Fruit fly (Drosophila melanogaster) whole organism, adult: ENCODE measurements around the gene CG13842.

Experiments used
- CG11617 ChIP-seq: fragments of 200-800 bp; sonication (Bioruptor generic); optimal IDR thresholded peaks from 2 replicates; lab custom pipeline; 2017; ENCODE audit warnings: mild to moderate bottlenecking, missing biosample characterization, missing genetic modification reagents, missing genetic modification characterization
- CG12768 ChIP-seq: fragments of 200-800 bp; sonication (Bioruptor generic); optimal IDR thresholded peaks from 2 replicates; lab custom pipeline; 2017; ENCODE audit warnings: missing biosample characterization, missing genetic modification characterization, mild to moderate bottlenecking, moderate library complexity, missing genetic modification reagents
- CG14711 ChIP-seq: fragments of 200-800 bp; sonication (Bioruptor generic); optimal IDR thresholded peaks from 2 replicates; lab custom pipeline; 2018; ENCODE audit warnings: missing biosample characterization, mild to moderate bottlenecking, missing genetic modification characterization, moderate library complexity
- CG1620 ChIP-seq: fragments of 200-800 bp; sonication (Bioruptor generic); optimal IDR thresholded peaks from 2 replicates; lab custom pipeline; 2016; ENCODE audit warnings: missing biosample characterization, missing genetic modification characterization
- CG33017 ChIP-seq: fragments of 200-800 bp; sonication (Bioruptor generic); optimal IDR thresholded peaks from 2 replicates; lab custom pipeline; 2018; ENCODE audit warnings: missing biosample characterization, mild to moderate bottlenecking, missing genetic modification characterization, moderate library complexity
- CG5204 ChIP-seq: fragments of 200-800 bp; sonication (Bioruptor generic); optimal IDR thresholded peaks from 2 replicates; lab custom pipeline; 2016; ENCODE audit warnings: missing biosample characterization, missing genetic modification characterization
- CG7045 ChIP-seq: fragments of 200-800 bp; sonication (Bioruptor generic); optimal IDR thresholded peaks from 2 replicates; lab custom pipeline; 2017; ENCODE audit warnings: missing biosample characterization, mild to moderate bottlenecking, missing genetic modification characterization
- CG7101 ChIP-seq: fragments of 200-800 bp; sonication (Bioruptor generic); optimal IDR thresholded peaks from 2 replicates; lab custom pipeline; 2018; ENCODE audit warnings: missing biosample characterization, mild to moderate bottlenecking, missing genetic modification characterization, moderate library complexity
- Clk ChIP-seq: fragments of 200-800 bp; sonication (Bioruptor generic); optimal IDR thresholded peaks from 2 replicates; lab custom pipeline; 2017; ENCODE audit warnings: missing biosample characterization, missing genetic modification characterization
- Crg-1 ChIP-seq: fragments of 200-800 bp; sonication (Bioruptor generic); optimal IDR thresholded peaks from 2 replicates; lab custom pipeline; 2016; ENCODE audit warnings: missing biosample characterization, missing genetic modification characterization
- Hr96 ChIP-seq: fragments of 200-800 bp; sonication (Bioruptor generic); optimal IDR thresholded peaks from 2 replicates; lab custom pipeline; 2016; ENCODE audit warnings: missing biosample characterization, missing genetic modification characterization
- Mnt ChIP-seq: fragments of 200-800 bp; sonication (Bioruptor generic); optimal IDR thresholded peaks from 2 replicates; lab custom pipeline; 2016; ENCODE audit warnings: missing biosample characterization, mild to moderate bottlenecking, missing genetic modification characterization
- bab1 ChIP-seq: fragments of 200-800 bp; sonication (Bioruptor generic); optimal IDR thresholded peaks from 3 replicates; lab custom pipeline; 2019; ENCODE audit warnings: missing biosample characterization, mild to moderate bottlenecking, missing genetic modification characterization, moderate library complexity
- cic ChIP-seq: fragments of 200-800 bp; sonication (Bioruptor generic); optimal IDR thresholded peaks from 2 replicates; lab custom pipeline; 2017; ENCODE audit warnings: missing biosample characterization, mild to moderate bottlenecking, missing genetic modification characterization, moderate library complexity
- cnc ChIP-seq, 2 experiments: fragments of >200 bp; optimal IDR thresholded peaks; 2 replicates each; lab custom pipeline; 2017
- kay ChIP-seq: fragments of 200-800 bp; sonication (Bioruptor generic); peaks from one replicate; lab custom pipeline; 2016; ENCODE audit warnings: missing biosample characterization, missing genetic modification characterization, borderline replicate concordance
- ovo ChIP-seq: fragments of 200-800 bp; sonication (Bioruptor generic); optimal IDR thresholded peaks from 2 replicates; lab custom pipeline; 2016; ENCODE audit warnings: missing biosample characterization, missing genetic modification characterization
- pad ChIP-seq: fragments of 200-800 bp; sonication (Bioruptor generic); optimal IDR thresholded peaks from 3 replicates; lab custom pipeline; 2017; ENCODE audit warnings: missing biosample characterization, missing genetic modification characterization, mild to moderate bottlenecking, moderate library complexity, missing genetic modification reagents
- tj ChIP-seq: fragments of 200-800 bp; sonication (Bioruptor generic); optimal IDR thresholded peaks from 3 replicates; lab custom pipeline; 2017; ENCODE audit warnings: missing biosample characterization, mild to moderate bottlenecking, missing genetic modification characterization, moderate library complexity
- toe ChIP-seq: fragments of 200-800 bp; sonication (Bioruptor generic); optimal IDR thresholded peaks from 2 replicates; lab custom pipeline; 2016; ENCODE audit warnings: missing biosample characterization, missing genetic modification characterization

CG13842 gene

DNA sequence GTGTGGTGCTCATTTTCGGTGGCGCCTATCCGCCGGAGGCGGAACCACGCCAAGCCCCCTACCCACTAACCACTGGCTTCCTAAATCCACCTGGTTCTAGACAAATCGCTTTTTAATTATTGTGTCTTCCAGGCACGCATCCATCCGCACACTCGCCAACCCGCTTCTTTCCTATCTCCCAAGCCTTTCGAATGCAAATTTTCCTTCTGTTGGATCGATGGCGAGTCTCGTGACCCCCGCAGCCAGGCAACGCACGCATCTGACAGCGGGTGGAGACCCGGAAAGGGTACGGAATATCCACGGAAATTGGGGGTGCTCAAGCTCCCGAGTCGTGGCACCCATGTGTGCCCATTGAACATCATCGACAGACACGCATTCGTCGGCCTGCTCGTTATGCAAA, at the start of gene CG13842:
Gene CG13842, minus strand, starts transcription at position 101 of the 400 bp plus-strand sequence.
- TF ChIP-seq CG7101 (tag; lab: Kevin White, UChicago) (no peak), Clk (GFP tag; lab: Kevin White, UChicago) (no peak), ovo (GFP tag; lab: Kevin White, UChicago) (no peak), Mnt (GFP tag; lab: Kevin White, UChicago) (no peak), Crg-1 (GFP tag; lab: Kevin White, UChicago) (no peak), CG14711 (no peak), CG11617 (no peak), bab1 (GFP tag; lab: Kevin White, UChicago) (no peak), cic (no peak), toe (GFP tag; lab: Kevin White, UChicago) (no peak), kay (GFP tag; lab: Kevin White, UChicago) (no peak), CG7045 (GFP tag; lab: Kevin White, UChicago) (no peak)

DNA sequence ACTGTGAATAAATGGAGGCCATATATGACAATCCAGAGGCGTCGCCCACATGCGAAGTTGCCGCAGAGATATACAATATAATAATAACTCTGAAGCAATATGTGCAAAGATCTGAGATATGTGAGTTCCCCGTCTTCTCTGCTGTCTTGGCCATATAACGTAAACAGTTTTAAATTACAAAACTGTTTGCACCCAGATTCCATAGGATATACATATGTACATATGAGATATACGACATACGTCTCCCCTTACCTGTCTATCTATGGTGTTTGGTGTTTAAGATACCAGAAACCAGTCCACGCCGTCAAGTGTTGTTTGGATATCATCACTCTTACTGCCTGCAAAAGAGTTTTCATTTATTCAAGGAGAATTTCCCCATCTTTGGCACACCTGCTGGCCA, 49.2 kb upstream of the CG13842 start:
- no peak for TF ChIP-seq CG12768 (GFP tag; lab: Kevin White, UChicago)
- TF ChIP-seq cnc (optimal IDR thresholded peaks at IDR 0.05; lab: Kevin White, UChicago), result no peak
- no peak for TF ChIP-seq CG1620 (GFP tag; lab: Kevin White, UChicago)
- no peak for TF ChIP-seq CG7101 (tag; lab: Kevin White, UChicago)
- no peak for TF ChIP-seq Hr96 (GFP tag; lab: Kevin White, UChicago)
- no peak for TF ChIP-seq tj
- TF ChIP-seq pad (GFP tag; lab: Kevin White, UChicago), result no peak
- TF ChIP-seq kay (GFP tag; lab: Kevin White, UChicago), result no peak
- no peak for TF ChIP-seq toe (GFP tag; lab: Kevin White, UChicago)

DNA sequence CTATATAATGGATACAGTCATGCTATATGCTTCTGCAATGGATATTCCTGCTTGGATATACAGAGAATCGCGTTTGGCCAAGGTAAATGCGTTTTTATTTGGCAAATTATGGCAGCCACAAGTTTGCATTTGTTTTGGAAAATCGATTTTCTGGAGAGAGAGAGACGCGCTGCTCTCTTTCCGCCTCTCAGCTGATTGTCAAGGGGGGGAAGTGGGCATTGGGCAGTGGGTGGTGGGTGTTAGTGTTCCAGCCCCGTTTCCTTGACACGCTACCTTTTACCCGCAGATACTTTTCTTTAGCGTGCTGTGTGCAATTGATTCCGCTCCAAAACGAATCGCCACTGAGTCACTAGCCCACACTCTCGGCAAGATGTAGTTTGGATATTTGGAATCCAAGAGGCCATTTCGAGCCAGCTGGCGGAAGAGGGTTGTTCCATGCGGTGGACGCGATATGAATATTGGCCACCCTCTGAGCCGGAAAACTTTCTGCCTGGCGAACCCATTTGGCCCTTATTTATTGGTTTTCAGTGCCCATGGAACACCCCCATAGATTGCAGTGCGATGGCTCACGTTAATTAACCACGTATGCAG, 48.2 kb upstream of the CG13842 start:
- TF ChIP-seq CG7101 (tag; lab: Kevin White, UChicago) (no peak), pad (GFP tag; lab: Kevin White, UChicago) (no peak), Hr96 (GFP tag; lab: Kevin White, UChicago) (no peak), tj (peak; percentile 42), CG7045 (GFP tag; lab: Kevin White, UChicago) (no peak), CG33017 (tag; lab: Kevin White, UChicago) (no peak), CG5204 (GFP tag; lab: Kevin White, UChicago) (no peak), Mnt (GFP tag; lab: Kevin White, UChicago) (no peak)

DNA sequence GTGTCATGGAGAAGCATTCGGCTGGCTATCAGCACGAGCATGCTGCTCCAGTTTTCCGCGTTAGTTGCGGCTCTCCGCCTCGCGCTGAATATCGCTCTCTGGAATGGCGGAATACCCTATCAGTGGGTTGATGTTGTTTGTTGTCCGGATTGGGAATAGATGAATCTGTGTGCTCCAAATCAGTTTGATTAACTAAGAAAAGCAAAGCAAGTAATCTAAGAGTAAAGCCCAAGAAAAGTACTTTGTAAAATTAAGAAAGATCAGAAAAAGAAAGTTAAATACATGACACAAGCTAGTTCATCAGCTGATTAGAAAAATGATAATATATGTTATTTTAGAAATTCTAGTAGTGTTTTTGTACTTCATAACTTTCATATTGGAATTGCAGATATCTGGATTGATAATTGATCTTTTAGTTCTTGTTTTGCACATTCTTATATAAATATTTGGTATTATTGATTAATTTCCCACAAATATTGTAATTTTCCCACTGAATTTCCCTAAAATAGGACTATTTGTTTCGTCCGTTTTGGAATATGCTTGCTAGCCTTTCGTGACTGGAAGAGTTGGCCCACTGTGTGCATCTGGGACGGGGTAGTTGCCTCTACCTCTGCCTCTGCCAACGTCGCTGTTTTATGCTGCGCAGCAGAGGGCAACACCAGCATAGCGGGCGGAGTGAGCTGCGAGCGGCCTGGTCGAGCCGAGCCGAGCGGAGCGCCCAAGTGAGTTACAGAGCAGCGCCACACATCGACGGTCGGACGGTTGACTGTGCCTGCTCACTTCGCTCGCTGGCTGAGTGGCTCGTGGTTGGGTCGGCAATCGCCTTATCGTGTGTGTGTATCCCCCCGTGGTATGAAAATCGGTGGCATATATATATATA, 47.1 kb upstream of the CG13842 start:
- TF ChIP-seq CG11617, result peak; percentile 42
- no peak for TF ChIP-seq pad (GFP tag; lab: Kevin White, UChicago)
- no peak for TF ChIP-seq CG7045 (GFP tag; lab: Kevin White, UChicago)
- TF ChIP-seq CG5204 (GFP tag; lab: Kevin White, UChicago), result peak; percentile 37
- no peak for TF ChIP-seq CG1620 (GFP tag; lab: Kevin White, UChicago)
- no peak for TF ChIP-seq bab1 (GFP tag; lab: Kevin White, UChicago)
- no peak for TF ChIP-seq tj
- TF ChIP-seq Clk (GFP tag; lab: Kevin White, UChicago), result no peak
- TF ChIP-seq Mnt (GFP tag; lab: Kevin White, UChicago), result peak; percentile 37
- peak; percentile 1 for TF ChIP-seq CG7101 (tag; lab: Kevin White, UChicago)
- no peak for TF ChIP-seq toe (GFP tag; lab: Kevin White, UChicago)
- peak; percentile 24 for TF ChIP-seq Hr96 (GFP tag; lab: Kevin White, UChicago)
- TF ChIP-seq Crg-1 (GFP tag; lab: Kevin White, UChicago), result no peak
- TF ChIP-seq CG33017 (tag; lab: Kevin White, UChicago), result peak; percentile 38
- no peak for TF ChIP-seq CG14711
- TF ChIP-seq kay (GFP tag; lab: Kevin White, UChicago), result peak; percentile 74
- no peak for TF ChIP-seq cnc (optimal IDR thresholded peaks at IDR 0.05; lab: Kevin White, UChicago)

DNA sequence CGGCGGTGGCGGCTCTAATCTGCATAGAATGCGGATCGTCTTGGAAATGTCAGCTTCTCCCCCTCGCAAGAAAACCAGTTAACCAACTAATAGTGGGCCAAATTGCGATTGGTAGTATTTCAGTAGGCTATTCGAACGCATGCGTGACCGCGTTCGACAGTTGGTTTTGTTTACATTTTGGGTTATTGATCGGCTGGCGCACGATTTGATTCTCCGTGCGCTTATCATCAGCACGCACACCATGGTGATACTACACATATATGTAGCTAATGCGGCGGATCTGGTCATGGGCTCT, 46.5 kb upstream of the CG13842 start:
- TF ChIP-seq Hr96 (GFP tag; lab: Kevin White, UChicago) (no peak), toe (GFP tag; lab: Kevin White, UChicago) (no peak), cic (peak; percentile 67), Mnt (GFP tag; lab: Kevin White, UChicago) (no peak)

DNA sequence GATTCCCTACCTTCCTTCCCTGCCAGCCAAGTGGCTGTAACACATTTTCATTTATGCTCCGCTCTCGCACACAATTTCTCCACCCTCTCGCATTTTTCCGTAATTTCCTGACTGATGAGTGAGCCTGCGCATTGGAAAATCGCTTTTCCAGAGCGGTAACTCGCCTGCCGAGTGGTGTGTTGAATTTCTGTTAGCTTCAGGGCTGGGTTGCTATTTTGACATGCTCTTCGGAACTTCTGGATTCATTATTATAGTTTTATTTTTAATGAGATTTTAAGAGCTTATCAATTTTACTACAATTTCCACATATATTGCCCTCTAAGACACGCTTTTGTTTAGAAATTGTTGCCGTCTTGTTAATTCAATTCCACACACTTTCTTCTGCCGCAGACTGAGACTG, 45.9 kb upstream of the CG13842 start:
- TF ChIP-seq Clk (GFP tag; lab: Kevin White, UChicago) (no peak), pad (GFP tag; lab: Kevin White, UChicago) (no peak), CG5204 (GFP tag; lab: Kevin White, UChicago) (no peak), ovo (GFP tag; lab: Kevin White, UChicago) (no peak), Crg-1 (GFP tag; lab: Kevin White, UChicago) (no peak), CG11617 (no peak), CG7101 (tag; lab: Kevin White, UChicago) (no peak), Mnt (GFP tag; lab: Kevin White, UChicago) (no peak), toe (GFP tag; lab: Kevin White, UChicago) (no peak), Hr96 (GFP tag; lab: Kevin White, UChicago) (no peak)
